Fruit fly (Drosophila melanogaster) whole organism, wandering third instar larva: ENCODE results near the gene Shawn.

Experiments used
- CG32264 ChIP-seq: fragments of 200-800 bp; sonication (Bioruptor generic); optimal IDR thresholded peaks from 2 replicates; lab custom pipeline; 2016; ENCODE audit warnings: missing biosample characterization, missing genetic modification characterization
- CG9705 ChIP-seq: fragments of 200-800 bp; sonication (Bioruptor generic); optimal IDR thresholded peaks from 2 replicates; lab custom pipeline; 2018; ENCODE audit warnings: missing biosample characterization, mild to moderate bottlenecking, missing genetic modification characterization
- CrebA ChIP-seq: fragments of 200-800 bp; sonication (Bioruptor generic); optimal IDR thresholded peaks from 2 replicates; lab custom pipeline; 2016; ENCODE audit warnings: missing biosample characterization, mild to moderate bottlenecking, missing genetic modification characterization, borderline replicate concordance
- Dfd ChIP-seq: fragments of >200 bp; optimal IDR thresholded peaks from 2 replicates; lab custom pipeline; 2017; ENCODE audit warnings: missing biosample characterization, missing genetic modification characterization
- Dif ChIP-seq: fragments of 200-275, 200-300 bp; sonication (Bioruptor generic); optimal IDR thresholded peaks from 2 replicates; lab custom pipeline; 2018; ENCODE audit warnings: missing biosample characterization, missing genetic modification characterization; ENCODE audit not compliant: partially characterized antibody
- HLH106 ChIP-seq: fragments of 200-800 bp; optimal IDR thresholded peaks from 3 replicates; lab custom pipeline; 2019; ENCODE audit warnings: missing biosample characterization, mild to moderate bottlenecking, missing genetic modification characterization, moderate library complexity
- Hr78 ChIP-seq: fragments of >200 bp; optimal IDR thresholded peaks from 2 replicates; lab custom pipeline; 2017; ENCODE audit warnings: missing biosample characterization, missing genetic modification characterization
- Hr83 ChIP-seq: fragments of 200-300 bp; sonication (Bioruptor generic); optimal IDR thresholded peaks from 2 replicates; lab custom pipeline; 2016; ENCODE audit warnings: missing biosample characterization, mild to moderate bottlenecking, missing genetic modification characterization, moderate library complexity; ENCODE audit not compliant: poor library complexity, severe bottlenecking
- Jra ChIP-seq: sonication (Bioruptor generic); optimal IDR thresholded peaks from 2 replicates; lab custom pipeline; 2016; ENCODE audit warnings: missing biosample characterization, missing genetic modification characterization
- Mio ChIP-seq: sonication (Bioruptor generic); optimal IDR thresholded peaks from 2 replicates; lab custom pipeline; 2016; ENCODE audit warnings: missing biosample characterization, missing genetic modification characterization
- Myc ChIP-seq: fragments of >200 bp; optimal IDR thresholded peaks from 2 replicates; lab custom pipeline; 2017
- N ChIP-seq: fragments of >200 bp; optimal IDR thresholded peaks from 2 replicates; lab custom pipeline; 2018; ENCODE audit warnings: missing biosample characterization, missing external identifiers, missing genetic modification characterization
- OdsH ChIP-seq: fragments of 200-800 bp; sonication (Bioruptor generic); optimal IDR thresholded peaks from 2 replicates; lab custom pipeline; 2016; ENCODE audit warnings: missing biosample characterization, mild to moderate bottlenecking, missing genetic modification characterization
- Sp1 ChIP-seq: fragments of 200-800 bp; sonication (Bioruptor generic); optimal IDR thresholded peaks from 3 replicates; lab custom pipeline; 2019; ENCODE audit warnings: missing biosample characterization, mild to moderate bottlenecking, missing genetic modification characterization, moderate library complexity
- Vsx2 ChIP-seq: fragments of 200-300, 225-300 bp; sonication (Bioruptor generic); optimal IDR thresholded peaks from 2 replicates; lab custom pipeline; 2018; ENCODE audit warnings: missing biosample characterization, missing genetic modification characterization; ENCODE audit not compliant: partially characterized antibody
- br ChIP-seq: fragments of 200-800 bp; sonication (Bioruptor generic); optimal IDR thresholded peaks from 2 replicates; lab custom pipeline; 2016; ENCODE audit warnings: missing biosample characterization, missing genetic modification characterization
- brk ChIP-seq: fragments of 200-800 bp; sonication (Bioruptor generic); optimal IDR thresholded peaks from 2 replicates; lab custom pipeline; 2016; ENCODE audit warnings: missing biosample characterization, mild to moderate bottlenecking, missing genetic modification characterization
- dl ChIP-seq, 2 experiments: fragments of 175-275, 200-275 bp in 1 of 2; fragments of 200-275 bp in 1 of 2; sonication (Bioruptor generic); optimal IDR thresholded peaks; lab custom pipeline; 2018; ENCODE audit warnings: mild to moderate bottlenecking in 2 of 2, missing biosample characterization in 2 of 2, missing genetic modification characterization in 2 of 2, moderate library complexity in 2 of 2; ENCODE audit not compliant: partially characterized antibody in 2 of 2, insufficient read depth in 1 of 2
- dmrt93B ChIP-seq: fragments of 200-800 bp; sonication (Bioruptor generic); optimal IDR thresholded peaks from 2 replicates; lab custom pipeline; 2018; ENCODE audit warnings: missing biosample characterization, mild to moderate bottlenecking, missing genetic modification characterization
- dsf ChIP-seq: sonication (Bioruptor generic); optimal IDR thresholded peaks from 2 replicates; lab custom pipeline; 2016; ENCODE audit warnings: missing biosample characterization, missing genetic modification characterization, borderline replicate concordance
- ey ChIP-seq: fragments of 200-800 bp; sonication (Bioruptor generic); optimal IDR thresholded peaks from 2 replicates; lab custom pipeline; 2016; ENCODE audit warnings: missing biosample characterization, missing genetic modification characterization
- foxo ChIP-seq, 2 experiments: fragments of 200-800 bp; sonication (Bioruptor generic); optimal IDR thresholded peaks; 2 replicates in 1 of 2; 3 replicates in 1 of 2; lab custom pipeline; 2016 to 2017; ENCODE audit warnings: missing biosample characterization in 2 of 2, missing genetic modification characterization in 2 of 2
- fru ChIP-seq: fragments of 200-800 bp; sonication (Bioruptor generic); optimal IDR thresholded peaks from 3 replicates; lab custom pipeline; 2016; ENCODE audit warnings: missing biosample characterization, mild to moderate bottlenecking, missing genetic modification characterization
- h ChIP-seq: fragments of 200-800 bp; sonication (Bioruptor generic); optimal IDR thresholded peaks from 3 replicates; lab custom pipeline; 2016; ENCODE audit warnings: missing biosample characterization, mild to moderate bottlenecking, missing genetic modification characterization
- jim ChIP-seq: fragments of 175-275, 200-325 bp; sonication (Bioruptor generic); optimal IDR thresholded peaks from 2 replicates; lab custom pipeline; 2016; ENCODE audit warnings: missing biosample characterization, mild to moderate bottlenecking, missing genetic modification characterization
- lola ChIP-seq: fragments of >200 bp; optimal IDR thresholded peaks from 2 replicates; lab custom pipeline; 2017; ENCODE audit warnings: missing biosample characterization, missing genetic modification characterization
- pan ChIP-seq: fragments of >200 bp; optimal IDR thresholded peaks from 2 replicates; lab custom pipeline; 2017
- psq ChIP-seq: fragments of 200-800 bp; sonication (Bioruptor generic); optimal IDR thresholded peaks from 3 replicates; lab custom pipeline; 2017; ENCODE audit warnings: missing biosample characterization, mild to moderate bottlenecking, missing genetic modification characterization, moderate library complexity
- rgr ChIP-seq: fragments of 200-800 bp; sonication (Bioruptor generic); optimal IDR thresholded peaks from 3 replicates; lab custom pipeline; 2016; ENCODE audit warnings: missing biosample characterization, mild to moderate bottlenecking, missing genetic modification characterization
- sage ChIP-seq: fragments of 200-800 bp; sonication (Bioruptor generic); optimal IDR thresholded peaks from 2 replicates; lab custom pipeline; 2016; ENCODE audit warnings: missing biosample characterization, mild to moderate bottlenecking, missing genetic modification characterization
- sv ChIP-seq: fragments of 200-800 bp; sonication (Bioruptor generic); optimal IDR thresholded peaks from 3 replicates; lab custom pipeline; 2016; ENCODE audit warnings: missing biosample characterization, missing genetic modification characterization
- usp ChIP-seq: fragments of >200 bp; optimal IDR thresholded peaks from 2 replicates; lab custom pipeline; 2017; ENCODE audit warnings: missing biosample characterization, missing genetic modification characterization
- woc ChIP-seq: sonication (Bioruptor generic); optimal IDR thresholded peaks from 2 replicates; lab custom pipeline; 2016; ENCODE audit warnings: missing biosample characterization, mild to moderate bottlenecking, missing genetic modification characterization

Gene Shawn

DNA sequence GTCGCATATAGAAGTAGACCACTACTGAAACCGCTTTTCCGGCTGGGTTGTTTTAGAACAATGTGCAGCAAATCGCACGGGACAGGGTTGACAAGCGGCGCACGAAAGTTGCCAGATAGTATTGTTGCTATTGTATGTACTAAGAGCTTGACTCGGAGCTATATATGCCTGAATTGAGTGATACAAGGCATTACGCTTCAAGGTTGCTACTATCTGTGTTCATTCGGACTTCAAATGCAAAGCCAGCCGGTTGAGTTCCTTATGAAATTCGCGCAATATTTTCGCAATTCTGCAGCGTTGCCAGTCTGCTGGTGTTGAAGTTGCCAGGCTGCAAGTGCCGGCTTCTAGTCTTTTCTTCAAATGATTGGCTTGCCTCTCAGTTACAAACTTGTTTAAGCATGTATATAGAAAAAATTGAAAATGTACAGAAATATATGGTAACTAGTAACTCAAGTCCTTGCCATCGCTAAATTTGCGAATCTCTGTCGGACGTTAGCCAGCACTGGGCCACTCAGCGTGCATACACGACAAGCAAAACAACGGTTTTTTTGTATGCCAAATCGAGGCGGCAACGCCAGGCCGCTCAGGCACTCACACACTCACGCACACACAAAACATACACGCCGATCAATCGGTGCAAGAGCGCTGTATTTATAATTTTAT lies 40.6 kb downstream of the Shawn start, which contains the start of the genes Ranbp21 and Elys (continued):
- no peak for TF ChIP-seq h
- TF ChIP-seq Hr83 (GFP tag; lab: Kevin White, UChicago), result no peak
- TF ChIP-seq brk, result no peak
- TF ChIP-seq Dfd (GFP tag; lab: Kevin White, UChicago), result no peak
- TF ChIP-seq CG32264 (GFP tag; lab: Kevin White, UChicago), result no peak
- peak; percentile 0 for TF ChIP-seq sv (GFP tag; lab: Kevin White, UChicago)
- peak in 1 of 2 experiments; percentile 66 for TF ChIP-seq foxo (GFP tag; optimal IDR thresholded peaks at IDR 0.05; lab: Kevin White, UChicago)
- TF ChIP-seq dmrt93B (GFP tag; lab: Kevin White, UChicago), result no peak
- no peak for TF ChIP-seq dl (GFP tag; optimal IDR thresholded peaks at IDR 0.05; lab: Kevin White, UChicago; ENCODE audit: insufficient read depth in 1 of 2, partially characterized antibody in 2 of 2)
- TF ChIP-seq pan, result no peak
- no peak for TF ChIP-seq Dif (GFP tag; lab: Kevin White, UChicago)
- peak; percentile 40 for TF ChIP-seq psq
- TF ChIP-seq Sp1 (GFP tag; lab: Kevin White, UChicago), result peak; percentile 24
- TF ChIP-seq, all 38 proteins: peak for 7

dm6 chrX:19662583-19663195 lies 51.4 kb downstream of the Shawn start:
- TF ChIP-seq Jra (GFP tag; lab: Kevin White, UChicago), result no peak
- TF ChIP-seq dl (GFP tag; optimal IDR thresholded peaks at IDR 0.05; lab: Kevin White, UChicago; ENCODE audit: insufficient read depth in 1 of 2, partially characterized antibody in 2 of 2), result peak in 1 of 2 experiments; percentile 74
- peak; percentile 90 for TF ChIP-seq Dif (GFP tag; lab: Kevin White, UChicago)
- peak; percentile 53 for TF ChIP-seq Hr83 (GFP tag; lab: Kevin White, UChicago)
- TF ChIP-seq sv (GFP tag; lab: Kevin White, UChicago), result no peak
- peak; percentile 85 for TF ChIP-seq Vsx2

DNA sequence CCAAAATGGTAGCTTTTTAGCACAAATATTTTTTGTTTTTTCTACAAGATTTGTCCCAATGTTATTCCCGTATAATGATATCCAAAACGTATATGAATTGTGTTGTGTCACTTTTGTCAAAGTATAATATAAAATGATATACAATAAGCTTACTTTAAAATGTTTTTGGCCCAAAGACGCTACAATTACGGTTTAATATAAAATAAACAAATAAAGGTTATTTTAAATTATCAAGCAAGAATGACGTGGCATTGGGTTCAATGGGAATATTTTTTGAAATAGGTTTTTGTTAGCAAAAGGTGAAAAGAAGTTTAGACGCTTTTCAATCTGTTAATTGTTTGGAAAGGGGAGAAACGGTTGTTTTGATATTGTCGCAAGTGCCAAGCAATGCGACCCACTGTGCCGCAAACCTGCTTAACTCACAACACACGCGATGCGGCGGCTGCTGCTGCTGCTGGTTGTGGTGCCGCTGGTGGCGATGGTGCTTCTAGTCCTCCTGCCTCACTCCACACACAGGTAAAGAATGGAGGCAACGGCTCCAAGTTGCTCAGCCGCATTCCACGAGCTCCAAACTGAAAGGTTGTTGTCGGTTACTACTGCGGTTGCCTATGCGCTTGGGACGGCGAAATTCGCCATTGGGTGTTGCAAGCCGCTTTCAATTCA lies 52.0 kb downstream of the Shawn start:
- TF ChIP-seq Hr83 (GFP tag; lab: Kevin White, UChicago) (peak; percentile 3), sv (GFP tag; lab: Kevin White, UChicago) (no peak), foxo (GFP tag; optimal IDR thresholded peaks at IDR 0.05; lab: Kevin White, UChicago) (peak in 1 of 2 experiments; percentile 45), HLH106 (peak; percentile 64), Vsx2 (no peak), dl (GFP tag; optimal IDR thresholded peaks at IDR 0.05; lab: Kevin White, UChicago; ENCODE audit: insufficient read depth in 1 of 2, partially characterized antibody in 2 of 2) (peak in 1 of 2 experiments; percentile 33), lola (GFP tag; lab: Kevin White, UChicago) (no peak), sage (GFP tag; lab: Kevin White, UChicago) (no peak), br (GFP tag; lab: Kevin White, UChicago) (peak; percentile 34), ey (GFP tag; lab: Kevin White, UChicago) (peak; percentile 39), N (GFP tag; lab: Kevin White, UChicago) (no peak), h (peak; percentile 6), psq (peak; percentile 37), dsf (GFP tag; lab: Kevin White, UChicago) (no peak), CG32264 (GFP tag; lab: Kevin White, UChicago) (no peak), OdsH (GFP tag; lab: Kevin White, UChicago) (peak; percentile 16), CG9705 (GFP tag; lab: Kevin White, UChicago) (peak; percentile 5), Hr78 (no peak), Mio (no peak), CrebA (GFP tag; lab: Kevin White, UChicago) (no peak), rgr (GFP tag; lab: Kevin White, UChicago) (peak; percentile 14), fru (GFP tag; lab: Kevin White, UChicago) (peak; percentile 37), usp (no peak), Sp1 (GFP tag; lab: Kevin White, UChicago) (peak; percentile 68), Myc (lab: Kevin White, UChicago) (no peak), jim (no peak), woc (GFP tag; lab: Kevin White, UChicago) (peak; percentile 79)
